Worm (Caenorhabditis elegans) whole organism, late embryonic: ENCODE results near the gene gnrr-7.

Experiments used
- C08G9.2 ChIP-seq: sonication (generic microtip); optimal IDR thresholded peaks from 2 replicates; lab custom pipeline; 2016; ENCODE audit warnings: mild to moderate bottlenecking, missing genetic modification characterization, moderate library complexity, missing compliant biosample characterization
- F13H6.1 ChIP-seq: sonication (generic microtip); optimal IDR thresholded peaks from 2 replicates; lab custom pipeline; 2016; ENCODE audit warnings: missing genetic modification characterization, missing compliant biosample characterization
- K02D7.2 ChIP-seq: sonication (generic microtip); optimal IDR thresholded peaks from 2 replicates; lab custom pipeline; 2017; ENCODE audit warnings: mild to moderate bottlenecking, missing genetic modification characterization, missing compliant biosample characterization
- T23F11.4 ChIP-seq: fragments of 200-800 bp; sonication (Bioruptor generic); optimal IDR thresholded peaks from 2 replicates; lab custom pipeline; 2018; ENCODE audit warnings: mild to moderate bottlenecking, missing genetic modification characterization, missing compliant biosample characterization
- Y22D7AL.16 ChIP-seq: sonication (generic microtip); optimal IDR thresholded peaks from 2 replicates; lab custom pipeline; 2016; ENCODE audit warnings: missing genetic modification characterization, missing compliant biosample characterization
- ceh-14 ChIP-seq: sonication (generic microtip); optimal IDR thresholded peaks from 2 replicates; lab custom pipeline; 2016; ENCODE audit warnings: missing genotype, missing genetic modification characterization, missing compliant biosample characterization
- ceh-2 ChIP-seq: sonication (generic microtip); optimal IDR thresholded peaks from 2 replicates; lab custom pipeline; 2016; ENCODE audit warnings: missing genotype, missing genetic modification characterization, missing compliant biosample characterization
- ceh-22 ChIP-seq: sonication (generic microtip); optimal IDR thresholded peaks from 2 replicates; lab custom pipeline; 2017; ENCODE audit warnings: missing biosample characterization, missing genetic modification characterization
- ceh-30 ChIP-seq: fragments of 150-350 bp; optimal IDR thresholded peaks from 2 replicates; lab custom pipeline; 2014; ENCODE audit warnings: missing biosample characterization, missing genetic modification characterization
- ceh-34 ChIP-seq: sonication (generic microtip); optimal IDR thresholded peaks from 2 replicates; lab custom pipeline; 2016; ENCODE audit warnings: mild to moderate bottlenecking, missing genetic modification characterization, missing compliant biosample characterization
- ceh-45 ChIP-seq: fragments of 200-800 bp; sonication (Bioruptor generic); IDR thresholded peaks from 2 replicates; pipeline ENCODE4 v1.3.6; 2022; ENCODE audit warnings: missing genetic modification reagents, missing genetic modification characterization, missing compliant biosample characterization
- ceh-48 ChIP-seq: sonication (generic microtip); optimal IDR thresholded peaks from 2 replicates; lab custom pipeline; 2016; ENCODE audit warnings: missing genetic modification characterization, inconsistent platforms, missing compliant biosample characterization
- che-1 ChIP-seq: sonication (generic microtip); optimal IDR thresholded peaks from 2 replicates; lab custom pipeline; 2016; ENCODE audit warnings: mild to moderate bottlenecking, missing genetic modification characterization, missing compliant biosample characterization
- elt-2 ChIP-seq: sonication (generic microtip); optimal IDR thresholded peaks from 2 replicates; lab custom pipeline; 2016; ENCODE audit warnings: missing genetic modification reagents, missing genetic modification characterization, missing compliant biosample characterization
- elt-4 ChIP-seq: sonication (generic microtip); optimal IDR thresholded peaks from 2 replicates; lab custom pipeline; 2016; ENCODE audit warnings: missing genetic modification characterization, missing compliant biosample characterization
- eyg-1 ChIP-seq: sonication (generic microtip); optimal IDR thresholded peaks from 2 replicates; lab custom pipeline; 2016; ENCODE audit warnings: missing genotype, missing genetic modification characterization, missing compliant biosample characterization
- fax-1 ChIP-seq: sonication (generic microtip); optimal IDR thresholded peaks from 2 replicates; lab custom pipeline; 2016; ENCODE audit warnings: missing genotype, missing genetic modification characterization, missing compliant biosample characterization
- fkh-10 ChIP-seq: fragments of 150-350 bp; optimal IDR thresholded peaks from 2 replicates; lab custom pipeline; 2014; ENCODE audit warnings: missing biosample characterization, missing genetic modification reagents, missing genetic modification characterization
- hlh-30 ChIP-seq: sonication (generic microtip); optimal IDR thresholded peaks from 2 replicates; lab custom pipeline; 2017; ENCODE audit warnings: antibody characterized with exemption, missing genetic modification characterization, missing compliant biosample characterization; ENCODE audit not compliant: insufficient read depth
- hlh-6 ChIP-seq: sonication (generic microtip); optimal IDR thresholded peaks from 2 replicates; lab custom pipeline; 2016; ENCODE audit warnings: missing genotype, missing genetic modification characterization, missing compliant biosample characterization
- hlh-8 ChIP-seq: sonication (generic microtip); optimal IDR thresholded peaks from 2 replicates; lab custom pipeline; 2016; ENCODE audit warnings: missing genotype, missing genetic modification characterization, missing compliant biosample characterization
- nfya-1 ChIP-seq: sonication (generic microtip); optimal IDR thresholded peaks from 2 replicates; lab custom pipeline; 2017; ENCODE audit warnings: missing genetic modification characterization, mild to moderate bottlenecking, missing compliant biosample characterization, antibody characterized with exemption, moderate library complexity
- nhr-11 ChIP-seq: fragments of 150-350 bp; optimal IDR thresholded peaks from 2 replicates; lab custom pipeline; 2014; ENCODE audit warnings: missing biosample characterization, missing genetic modification characterization
- odd-2 ChIP-seq: sonication (generic microtip); optimal IDR thresholded peaks from 2 replicates; lab custom pipeline; 2017; ENCODE audit warnings: antibody characterized with exemption, mild to moderate bottlenecking, missing genetic modification characterization, missing compliant biosample characterization
- pag-3 ChIP-seq: sonication (generic microtip); optimal IDR thresholded peaks from 2 replicates; lab custom pipeline; 2016; ENCODE audit warnings: missing compliant biosample characterization, missing genetic modification characterization, borderline replicate concordance
- pat-9 ChIP-seq: fragments of 200-800 bp; sonication (Bioruptor generic); optimal IDR thresholded peaks from 2 replicates; lab custom pipeline; 2018; ENCODE audit warnings: mild to moderate bottlenecking, missing genetic modification characterization, moderate library complexity, missing compliant biosample characterization
- pax-1 ChIP-seq: fragments of 150-350 bp; optimal IDR thresholded peaks from 2 replicates; lab custom pipeline; 2014; ENCODE audit warnings: missing biosample characterization, missing genetic modification characterization
- pha-4 ChIP-seq: fragments of 150-350 bp; optimal IDR thresholded peaks from 2 replicates; lab custom pipeline; 2018; ENCODE audit warnings: missing biosample characterization, missing genetic modification reagents, missing genetic modification characterization
- ref-2 ChIP-seq: sonication (generic microtip); optimal IDR thresholded peaks from 2 replicates; lab custom pipeline; 2016; ENCODE audit warnings: missing genetic modification characterization, missing compliant biosample characterization
- rnt-1 ChIP-seq: sonication (generic microtip); optimal IDR thresholded peaks from 2 replicates; lab custom pipeline; 2016; ENCODE audit warnings: missing genetic modification characterization, missing compliant biosample characterization
- sox-2 ChIP-seq: fragments of 200-800 bp; sonication (Bioruptor generic); IDR thresholded peaks from 2 replicates; pipeline ENCODE4 v1.3.6; 2022; ENCODE audit warnings: missing genetic modification reagents, missing genetic modification characterization, missing compliant biosample characterization
- sox-4 ChIP-seq: sonication (generic microtip); optimal IDR thresholded peaks from 2 replicates; lab custom pipeline; 2017; ENCODE audit warnings: mild to moderate bottlenecking, missing genetic modification characterization, inconsistent platforms, missing compliant biosample characterization
- syd-9 ChIP-seq: sonication (generic microtip); optimal IDR thresholded peaks from 2 replicates; lab custom pipeline; 2016; ENCODE audit warnings: mild to moderate bottlenecking, missing genetic modification characterization, moderate library complexity, missing compliant biosample characterization
- unc-55 ChIP-seq: sonication (generic microtip); optimal IDR thresholded peaks from 2 replicates; lab custom pipeline; 2017; ENCODE audit warnings: missing biosample characterization, missing genetic modification reagents, missing genetic modification characterization
- zip-5 ChIP-seq: sonication (generic microtip); optimal IDR thresholded peaks from 2 replicates; lab custom pipeline; 2016; ENCODE audit warnings: missing genetic modification characterization, missing compliant biosample characterization

gnrr-7 gene

DNA sequence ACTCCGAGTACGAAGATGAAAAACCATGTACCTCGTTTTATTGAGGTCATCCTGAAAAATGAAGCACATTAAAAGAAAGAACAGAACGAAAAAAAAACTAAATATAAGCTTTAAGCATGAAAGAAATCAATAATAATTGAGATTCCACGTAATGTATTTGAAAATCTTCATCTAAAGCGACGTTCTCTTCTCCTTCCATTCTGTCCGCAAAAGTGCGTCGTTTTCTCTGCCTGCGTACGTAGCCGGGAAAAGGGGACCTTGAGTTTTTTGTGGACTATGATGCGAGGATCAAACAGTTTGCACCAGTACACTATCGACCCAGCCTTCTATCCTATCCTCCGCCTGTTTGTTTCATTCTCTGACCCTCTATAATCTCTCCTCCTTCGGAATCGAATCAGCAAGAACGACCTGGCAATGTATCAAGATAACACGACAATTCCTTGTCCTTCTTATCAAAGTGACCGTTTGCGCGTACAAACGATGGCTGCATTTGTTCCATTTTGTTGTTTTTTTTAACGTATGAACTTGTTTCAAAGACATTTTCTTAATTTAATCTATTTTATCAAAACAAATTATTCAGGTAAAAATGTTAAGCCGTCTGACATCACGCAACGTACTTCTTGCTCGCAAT lies 29.9 kb downstream of the gnrr-7 start, which contains the start of the genes C34F6.7 and idh-2:
C34F6.7 (minus strand) TSS at position 51 of the 631 bp plus-strand sequence.
idh-2 (plus strand) TSS at position 581 of the 631 bp plus-strand sequence.
- peak; percentile 68 for TF ChIP-seq elt-2 (tag; lab: Kevin White, UChicago)
- no peak for TF ChIP-seq hlh-6
- no peak for TF ChIP-seq Y22D7AL.16 (tag; lab: Kevin White, UChicago)
- no peak for TF ChIP-seq eyg-1 (tag; lab: Kevin White, UChicago)
- TF ChIP-seq pag-3 (tag; lab: Kevin White, UChicago), result no peak
- TF ChIP-seq nfya-1 (tag; lab: Kevin White, UChicago), result peak; percentile 29
- no peak for TF ChIP-seq fax-1 (tag; lab: Kevin White, UChicago)

DNA sequence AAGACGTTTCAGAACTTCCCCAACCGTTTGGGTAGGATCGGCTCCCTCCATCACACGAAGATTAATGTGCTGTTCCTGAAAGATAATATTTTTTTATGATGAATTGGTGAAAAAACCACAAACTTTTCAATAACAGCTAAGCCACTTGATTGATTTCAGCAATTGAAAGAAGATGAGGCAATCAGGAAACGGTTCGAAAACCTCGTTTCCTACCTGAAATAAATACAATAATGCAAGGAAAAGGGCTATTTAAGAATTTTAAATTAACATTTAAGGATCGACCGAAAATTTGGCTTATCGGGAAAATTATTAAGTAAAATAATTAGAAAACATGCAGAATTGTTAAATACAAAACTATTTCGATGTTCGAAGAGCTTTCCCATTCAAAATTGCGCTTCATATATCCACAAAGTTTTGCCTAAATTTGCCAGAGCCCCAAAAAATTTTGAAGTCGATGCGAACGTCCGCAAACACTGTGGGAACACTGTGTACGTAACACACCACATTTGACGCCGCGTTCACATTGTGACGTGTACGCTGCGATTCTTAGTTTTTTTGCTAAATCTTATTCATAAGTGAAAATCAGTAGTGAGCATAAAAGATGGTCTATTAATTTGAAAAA lies 37.1 kb downstream of the gnrr-7 start, which contains the start of gene C34F6.9:
C34F6.9 (minus strand) TSS at position 51 of the 622 bp plus-strand sequence.
- no peak for TF ChIP-seq nhr-11
- no peak for TF ChIP-seq hlh-30 (tag; lab: Kevin White, UChicago)
- TF ChIP-seq ceh-34 (tag; lab: Kevin White, UChicago), result no peak
- TF ChIP-seq che-1 (tag; lab: Kevin White, UChicago), result no peak
- TF ChIP-seq ref-2 (tag; lab: Kevin White, UChicago), result no peak
- no peak for TF ChIP-seq F13H6.1
- TF ChIP-seq elt-4 (tag; lab: Kevin White, UChicago), result no peak
- TF ChIP-seq hlh-8, result no peak
- TF ChIP-seq fkh-10, result no peak
- no peak for TF ChIP-seq zip-5
- TF ChIP-seq pat-9 (tag; lab: Kevin White, UChicago), result no peak
- TF ChIP-seq ceh-2 (tag; lab: Kevin White, UChicago), result no peak
- no peak for TF ChIP-seq odd-2 (tag; lab: Kevin White, UChicago)
- no peak for TF ChIP-seq rnt-1
- TF ChIP-seq hlh-6, result no peak
- no peak for TF ChIP-seq pax-1 (tag; lab: Kevin White, UChicago)
- TF ChIP-seq T23F11.4 (GFP tag; lab: Kevin White, UChicago), result no peak
- no peak for TF ChIP-seq pha-4
- no peak for TF ChIP-seq eyg-1 (tag; lab: Kevin White, UChicago)

ce11 chrX:11226595-11226994 lies 41.0 kb downstream of the gnrr-7 start, which contains the start of gene C34F6.12:
Gene C34F6.12, minus strand, starts transcription at chrX:11226695.
- no peak for TF ChIP-seq K02D7.2 (tag; lab: Kevin White, UChicago)
- TF ChIP-seq ceh-14 (tag; lab: Kevin White, UChicago), result no peak
- TF ChIP-seq unc-55 (GFP tag; lab: Kevin White, UChicago), result no peak
- no peak for TF ChIP-seq ref-2 (tag; lab: Kevin White, UChicago)
- no peak for TF ChIP-seq C08G9.2 (tag; lab: Kevin White, UChicago)
- TF ChIP-seq odd-2 (tag; lab: Kevin White, UChicago), result no peak
- no peak for TF ChIP-seq ceh-2 (tag; lab: Kevin White, UChicago)
- TF ChIP-seq ceh-30 (tag; lab: Kevin White, UChicago), result no peak
- no peak for TF ChIP-seq hlh-6
- no peak for TF ChIP-seq T23F11.4 (GFP tag; lab: Kevin White, UChicago)
- TF ChIP-seq pat-9 (tag; lab: Kevin White, UChicago), result no peak
- TF ChIP-seq nfya-1 (tag; lab: Kevin White, UChicago), result no peak
- no peak for TF ChIP-seq ceh-45 (GFP tag; lab: Robert Waterston, UW)
- TF ChIP-seq F13H6.1, result no peak
- TF ChIP-seq ceh-48 (tag; lab: Kevin White, UChicago), result no peak
- TF ChIP-seq ceh-22 (tag; lab: Kevin White, UChicago), result no peak
- no peak for TF ChIP-seq syd-9 (tag; lab: Kevin White, UChicago)
- TF ChIP-seq sox-4 (tag; lab: Kevin White, UChicago), result no peak
- no peak for TF ChIP-seq sox-2 (GFP tag; lab: Robert Waterston, UW)
